Worm (Caenorhabditis elegans) whole organism, L1 larva: Measurements from ENCODE around the gene rpl-36.A.
A peak's percentile ranks its signal among the peaks of the same experiment; 100 is the strongest.

Source experiments
- C04F5.9 ChIP-seq: sonication (generic microtip); optimal IDR thresholded peaks from 2 replicates; lab custom pipeline; 2016; ENCODE audit warnings: missing genetic modification characterization, missing compliant biosample characterization
- F16B12.6 ChIP-seq: fragments of 150-350 bp; optimal IDR thresholded peaks from 2 replicates; lab custom pipeline; 2014; ENCODE audit warnings: missing biosample characterization, missing genetic modification characterization
- Y116A8C.19 ChIP-seq: sonication (generic microtip); optimal IDR thresholded peaks from 2 replicates; lab custom pipeline; 2016; ENCODE audit warnings: missing compliant biosample characterization, missing genetic modification characterization, borderline replicate concordance
- aha-1 ChIP-seq: fragments of 150-350 bp; optimal IDR thresholded peaks from 2 replicates; lab custom pipeline; 2014; ENCODE audit warnings: missing biosample characterization, missing genetic modification characterization
- aly-2 ChIP-seq: fragments of 150-350 bp; optimal IDR thresholded peaks from 2 replicates; lab custom pipeline; 2014; ENCODE audit warnings: missing biosample characterization, missing genetic modification characterization
- blmp-1 ChIP-seq: fragments of 150-350 bp; optimal IDR thresholded peaks from 2 replicates; lab custom pipeline; 2014; ENCODE audit warnings: missing biosample characterization, missing genetic modification characterization
- ceh-82 ChIP-seq, 3 experiments: fragments of 150-350 bp in 1 of 3; sonication (generic microtip) in 2 of 3; optimal IDR thresholded peaks; 2 replicates each; lab custom pipeline; 2014 to 2017; ENCODE audit warnings: missing biosample characterization in 3 of 3, missing genetic modification characterization in 3 of 3
- ceh-90 ChIP-seq: sonication (generic microtip); optimal IDR thresholded peaks from 2 replicates; lab custom pipeline; 2016; ENCODE audit warnings: missing genetic modification characterization, missing compliant biosample characterization
- dsc-1 ChIP-seq: sonication (generic microtip); optimal IDR thresholded peaks from 2 replicates; lab custom pipeline; 2016; ENCODE audit warnings: mild to moderate bottlenecking, missing genetic modification characterization, missing compliant biosample characterization
- efl-1 ChIP-seq, 4 experiments: fragments of 150-350 bp; optimal IDR thresholded peaks in 3 of 4; peaks in 1 of 4; 1 replicate in 1 of 4; 2 replicates in 3 of 4; lab custom pipeline; 2014; ENCODE audit warnings: missing biosample characterization in 2 of 4, missing genetic modification characterization in 2 of 4, missing genetic modification reagents in 2 of 4
- elt-2 ChIP-seq: sonication (generic microtip); optimal IDR thresholded peaks from 2 replicates; lab custom pipeline; 2016; ENCODE audit warnings: missing genetic modification characterization, mild to moderate bottlenecking, inconsistent platforms, missing compliant biosample characterization, missing genetic modification reagents
- elt-3 ChIP-seq, 6 experiments: fragments of 150-350 bp in 1 of 6; sonication (generic microtip); optimal IDR thresholded peaks; 2 replicates each; lab custom pipeline; 2017 to 2018; ENCODE audit warnings: missing biosample characterization in 6 of 6, missing genetic modification characterization in 6 of 6, inconsistent platforms in 1 of 6
- fkh-10 ChIP-seq: sonication (generic microtip); optimal IDR thresholded peaks from 2 replicates; lab custom pipeline; 2017; ENCODE audit warnings: missing biosample characterization, missing genetic modification reagents, missing genetic modification characterization
- fkh-4 ChIP-seq: sonication (generic microtip); optimal IDR thresholded peaks from 2 replicates; lab custom pipeline; 2016; ENCODE audit warnings: missing compliant biosample characterization, missing genetic modification characterization, borderline replicate concordance
- fkh-8 ChIP-seq: sonication (generic microtip); optimal IDR thresholded peaks from 2 replicates; lab custom pipeline; 2016; ENCODE audit warnings: mild to moderate bottlenecking, missing genetic modification characterization, missing compliant biosample characterization
- fos-1 ChIP-seq: fragments of 150-350 bp; optimal IDR thresholded peaks from 2 replicates; lab custom pipeline; 2014; ENCODE audit warnings: missing biosample characterization, missing genetic modification characterization
- hlh-17 ChIP-seq: fragments of 200-800 bp; sonication (Bioruptor generic); optimal IDR thresholded peaks from 2 replicates; lab custom pipeline; 2018; ENCODE audit warnings: missing genetic modification characterization, mild to moderate bottlenecking, missing compliant biosample characterization, moderate library complexity, borderline replicate concordance
- hpl-2 ChIP-seq: fragments of 150-350 bp; optimal IDR thresholded peaks from 2 replicates; lab custom pipeline; 2014; ENCODE audit warnings: missing biosample characterization, missing genetic modification reagents, missing genetic modification characterization
- lin-13 ChIP-seq: fragments of 150-350 bp; optimal IDR thresholded peaks from 2 replicates; lab custom pipeline; 2014; ENCODE audit warnings: missing biosample characterization, missing genetic modification reagents, missing genetic modification characterization
- lin-14 ChIP-seq: fragments of 200-800 bp; sonication (Bioruptor generic); optimal IDR thresholded peaks from 2 replicates; lab custom pipeline; 2018; ENCODE audit warnings: mild to moderate bottlenecking, missing genetic modification characterization, moderate library complexity, missing compliant biosample characterization
- lir-3 ChIP-seq: sonication (generic microtip); optimal IDR thresholded peaks from 2 replicates; lab custom pipeline; 2016; ENCODE audit warnings: mild to moderate bottlenecking, missing genetic modification characterization, moderate library complexity, missing compliant biosample characterization; ENCODE audit not compliant: poor library complexity
- nhr-19 ChIP-seq: fragments of 200-800 bp; sonication (Bioruptor generic); conservative IDR thresholded peaks from 2 replicates; pipeline ENCODE4 v1.3.6; 2022; ENCODE audit warnings: missing genetic modification characterization, missing compliant biosample characterization
- nhr-20 ChIP-seq: sonication (generic microtip); optimal IDR thresholded peaks from 2 replicates; lab custom pipeline; 2016; ENCODE audit warnings: mild to moderate bottlenecking, missing genetic modification characterization, missing compliant biosample characterization
- nhr-47 ChIP-seq: sonication (generic microtip); optimal IDR thresholded peaks from 2 replicates; lab custom pipeline; 2016; ENCODE audit warnings: mild to moderate bottlenecking, missing genetic modification characterization, moderate library complexity, missing compliant biosample characterization
- nhr-84 ChIP-seq: sonication (generic microtip); optimal IDR thresholded peaks from 2 replicates; lab custom pipeline; 2017; ENCODE audit warnings: missing biosample characterization, missing genetic modification characterization
- nhr-85 ChIP-seq: sonication (generic microtip); peaks from one replicate; lab custom pipeline; 2016; ENCODE audit warnings: missing genetic modification characterization, inconsistent platforms, missing compliant biosample characterization
- pax-3 ChIP-seq: fragments of 200-800 bp; sonication (Bioruptor generic); optimal IDR thresholded peaks from 2 replicates; lab custom pipeline; 2018; ENCODE audit warnings: mild to moderate bottlenecking, missing genetic modification characterization, moderate library complexity, missing compliant biosample characterization
- pqm-1 ChIP-seq: sonication (generic microtip); optimal IDR thresholded peaks from 3 replicates; lab custom pipeline; 2017; ENCODE audit warnings: missing biosample characterization, missing genetic modification characterization
- rnt-1 ChIP-seq: sonication (generic microtip); optimal IDR thresholded peaks from 2 replicates; lab custom pipeline; 2016; ENCODE audit warnings: mild to moderate bottlenecking, missing genetic modification characterization, moderate library complexity, missing compliant biosample characterization
- snu-23 ChIP-seq: sonication (generic microtip); optimal IDR thresholded peaks from 2 replicates; lab custom pipeline; 2016; ENCODE audit warnings: missing genetic modification characterization, missing compliant biosample characterization
- sptf-1 ChIP-seq: fragments of 150-350 bp; optimal IDR thresholded peaks from 2 replicates; lab custom pipeline; 2014; ENCODE audit warnings: missing biosample characterization, missing genetic modification characterization
- sup-37 ChIP-seq: fragments of 200-800 bp; sonication (Bioruptor generic); optimal IDR thresholded peaks from 2 replicates; lab custom pipeline; 2018; ENCODE audit warnings: mild to moderate bottlenecking, missing genetic modification characterization, missing compliant biosample characterization
- tbx-2 ChIP-seq: sonication (generic microtip); optimal IDR thresholded peaks from 2 replicates; lab custom pipeline; 2016; ENCODE audit warnings: missing genetic modification characterization, missing compliant biosample characterization

The rpl-36.A gene

DNA sequence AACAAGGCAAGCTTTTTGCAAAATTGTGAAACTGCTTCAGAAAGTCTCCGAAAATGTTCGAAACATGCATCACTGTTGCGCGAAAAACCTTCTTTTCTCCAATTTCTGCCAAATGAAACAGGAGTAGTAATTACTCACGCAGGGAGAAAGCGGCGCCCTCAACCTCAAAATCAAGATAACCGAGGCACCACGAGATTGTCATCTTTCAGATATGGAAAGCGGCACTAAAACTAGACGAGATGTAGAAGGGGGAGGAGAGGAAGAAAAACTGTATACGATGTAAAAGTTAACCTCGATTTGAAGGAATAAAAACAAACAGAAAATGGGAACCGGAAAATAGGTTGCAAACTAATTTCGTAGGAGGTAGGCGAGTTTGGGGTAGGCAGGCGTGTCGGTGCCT, 20.5 kb downstream of the rpl-36.A start:
- TF ChIP-seq lin-14 (GFP tag; lab: Kevin White, UChicago) (peak; percentile 34), nhr-84 (tag; lab: Kevin White, UChicago) (no peak), nhr-85 (tag; lab: Kevin White, UChicago) (peak; percentile 0), rnt-1 (tag; lab: Kevin White, UChicago) (peak; percentile 35), blmp-1 (peak; percentile 57)

ce11 chrII:11072565-11072964, 24.4 kb downstream of the rpl-36.A start:
- TF ChIP-seq efl-1 (optimal IDR thresholded peaks at IDR 0.05; lab: Kevin White, UChicago) (no peak), efl-1 (GFP tag; optimal IDR thresholded peaks at IDR 0.05 in 1 of 2; lab: Kevin White, UChicago) (peak in 1 of 2 experiments; percentile 37), lin-13 (GFP tag; lab: Kevin White, UChicago) (no peak)

ce11 chrII:11064191-11064695, 32.8 kb downstream of the rpl-36.A start:
- no peak for TF ChIP-seq lir-3 (tag; lab: Kevin White, UChicago)
- TF ChIP-seq sup-37 (GFP tag; lab: Kevin White, UChicago): no peak
- TF ChIP-seq Y116A8C.19 (tag; lab: Kevin White, UChicago): no peak
- peak; percentile 79 for TF ChIP-seq dsc-1 (tag; lab: Kevin White, UChicago)
- no peak for TF ChIP-seq tbx-2
- TF ChIP-seq lin-14 (GFP tag; lab: Kevin White, UChicago): peak; percentile 11
- TF ChIP-seq fkh-4 (tag; lab: Kevin White, UChicago): peak; percentile 52
- no peak for TF ChIP-seq nhr-47 (tag; lab: Kevin White, UChicago)
- no peak for TF ChIP-seq ceh-82 (tag; optimal IDR thresholded peaks at IDR 0.05; lab: Kevin White, UChicago)
- TF ChIP-seq fkh-10: peak; percentile 45

DNA sequence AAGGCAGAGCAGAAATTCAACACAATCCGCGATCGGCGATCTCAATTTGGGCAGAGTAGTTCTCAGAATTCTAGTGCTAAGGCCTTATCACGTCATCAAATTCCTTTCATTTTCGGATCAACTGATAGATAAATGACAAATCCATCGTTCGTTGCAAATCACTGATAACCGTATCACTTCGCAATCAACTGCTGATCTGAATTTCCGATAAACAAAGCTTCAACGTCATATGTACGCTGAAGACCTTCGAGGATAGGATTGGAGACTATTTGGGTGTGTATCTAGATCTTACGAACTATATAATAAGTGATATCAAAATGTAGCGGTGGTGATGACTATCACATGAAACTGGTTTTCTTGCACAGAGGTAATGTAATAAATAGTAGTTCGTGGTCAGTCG, 39.7 kb downstream of the rpl-36.A start:
- no peak for TF ChIP-seq efl-1 (optimal IDR thresholded peaks at IDR 0.05; lab: Kevin White, UChicago)
- TF ChIP-seq efl-1 (GFP tag; optimal IDR thresholded peaks at IDR 0.05 in 1 of 2; lab: Kevin White, UChicago): peak in 1 of 2 experiments; percentile 13
- TF ChIP-seq blmp-1: peak; percentile 60
- TF ChIP-seq ceh-90 (tag; lab: Kevin White, UChicago): no peak
- no peak for TF ChIP-seq nhr-20 (tag; lab: Kevin White, UChicago)
- peak in 2 of 6 experiments; percentile 6 to 55 for TF ChIP-seq elt-3 (tag; optimal IDR thresholded peaks at IDR 0.05; lab: Kevin White, UChicago)
- peak; percentile 52 for TF ChIP-seq nhr-85 (tag; lab: Kevin White, UChicago)

ce11 chrII:11055223-11055622, 41.8 kb downstream of the rpl-36.A start, which contains the start of gene F45E10.2:
TSS of gene F45E10.2 (minus strand) at chrII:11055323.
- TF ChIP-seq fkh-8: no peak
- no peak for TF ChIP-seq lir-3 (tag; lab: Kevin White, UChicago)
- no peak for TF ChIP-seq snu-23 (GFP tag; lab: Kevin White, UChicago)
- TF ChIP-seq hpl-2: no peak
- no peak for TF ChIP-seq elt-2 (tag; lab: Kevin White, UChicago)
- no peak for TF ChIP-seq nhr-19
- TF ChIP-seq fos-1 (tag; lab: Kevin White, UChicago): no peak
- no peak for TF ChIP-seq aha-1
- TF ChIP-seq pax-3 (tag; lab: Kevin White, UChicago): no peak
- TF ChIP-seq nhr-47 (tag; lab: Kevin White, UChicago): no peak
- TF ChIP-seq aly-2 (tag; lab: Kevin White, UChicago): no peak
- TF ChIP-seq F16B12.6 (tag; lab: Kevin White, UChicago): no peak

DNA sequence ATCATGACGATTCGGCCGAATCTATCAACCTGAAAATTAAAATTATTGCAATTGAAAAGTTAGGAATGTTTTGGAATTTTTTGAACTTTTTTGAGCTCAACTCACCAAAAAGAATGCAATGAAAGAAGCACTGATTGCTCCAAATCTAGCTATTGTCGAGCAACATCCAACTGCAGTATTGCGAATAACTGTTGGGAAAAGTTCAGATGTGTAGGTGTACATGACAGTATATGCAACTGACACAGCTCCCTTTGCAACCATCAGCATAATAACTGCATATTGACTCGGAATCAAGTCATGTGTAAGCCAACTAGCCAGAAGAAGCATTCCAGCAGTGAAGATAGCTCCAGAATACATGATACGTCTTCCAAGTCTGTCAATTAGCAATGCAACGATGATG, 44.5 kb downstream of the rpl-36.A start:
- TF ChIP-seq nhr-47 (tag; lab: Kevin White, UChicago) (no peak), C04F5.9 (tag; lab: Kevin White, UChicago) (no peak), sptf-1 (no peak), hlh-17 (GFP tag; lab: Kevin White, UChicago) (no peak), pqm-1 (tag; lab: Kevin White, UChicago) (no peak)
